Fruit fly (Drosophila melanogaster): ENCODE results near the gene CG31668.

dm6 chr2L:2202018-2202852 is 3.7 kb downstream of the CG31668 start:
- TF ChIP-seq h (optimal IDR thresholded peaks at IDR 0.05) (no peak), psq (optimal IDR thresholded peaks at IDR 0.05) (no peak)
